Worm (Caenorhabditis elegans): ENCODE results near the gene F46B6.13.

The F46B6.13 gene

ce11 chrV:9799076-9799475 lies at the start of gene F46B6.13:
F46B6.13 (minus strand) TSS chrV:9799176.
- TF ChIP-seq lin-32 (GFP tag; optimal IDR thresholded peaks at IDR 0.05) (no peak), blmp-1 (tag; optimal IDR thresholded peaks at IDR 0.05) (no peak), hlh-1 (tag; optimal IDR thresholded peaks at IDR 0.05) (no peak), flh-1 (GFP tag; optimal IDR thresholded peaks at IDR 0.05) (no peak), M03D4.4 (tag; optimal IDR thresholded peaks at IDR 0.05) (no peak), ztf-11 (tag; optimal IDR thresholded peaks at IDR 0.05) (no peak), mls-2 (tag; optimal IDR thresholded peaks at IDR 0.05) (no peak), lin-13 (tag; optimal IDR thresholded peaks at IDR 0.05) (no peak)

- TF ChIP-seq hlh-1 (tag; optimal IDR thresholded peaks at IDR 0.05) (no peak), mab-5 (tag; optimal IDR thresholded peaks at IDR 0.05) (no peak), ham-2 (GFP tag; optimal IDR thresholded peaks at IDR 0.05) (no peak), drap-1 (GFP tag; optimal IDR thresholded peaks at IDR 0.05) (no peak), flh-1 (GFP tag; optimal IDR thresholded peaks at IDR 0.05) (no peak), M03D4.4 (tag; optimal IDR thresholded peaks at IDR 0.05) (no peak), mep-1 (tag; optimal IDR thresholded peaks at IDR 0.05) (no peak), unc-62 (GFP tag; optimal IDR thresholded peaks at IDR 0.05) (no peak), zip-8 (tag; optimal IDR thresholded peaks at IDR 0.05) (no peak), unc-120 (tag; optimal IDR thresholded peaks at IDR 0.05; ENCODE audit: poor library complexity, severe bottlenecking) (no peak), elt-1 (tag; optimal IDR thresholded peaks at IDR 0.05; ENCODE audit: borderline replicate concordance, insufficient read depth) (no peak)
These were observed 49.6 kb upstream of the F46B6.13 start for ce11 chrV:9848576-9848975.

- TF ChIP-seq elt-1 (tag; optimal IDR thresholded peaks at IDR 0.05; ENCODE audit: borderline replicate concordance, insufficient read depth) (no peak), unc-120 (tag; optimal IDR thresholded peaks at IDR 0.05; ENCODE audit: poor library complexity, severe bottlenecking) (no peak), lin-32 (GFP tag; optimal IDR thresholded peaks at IDR 0.05) (no peak), ham-2 (GFP tag; optimal IDR thresholded peaks at IDR 0.05) (no peak), sptf-1 (tag; optimal IDR thresholded peaks at IDR 0.05) (no peak), mep-1 (tag; optimal IDR thresholded peaks at IDR 0.05) (no peak), mab-5 (tag; optimal IDR thresholded peaks at IDR 0.05) (no peak), bed-3 (GFP tag; optimal IDR thresholded peaks at IDR 0.05) (no peak)
These were observed 44.5 kb upstream of the F46B6.13 start, which contains the start of gene sru-8 for ce11 chrV:9843376-9843916. sru-8 (plus strand) TSS chrV:9843866.

ce11 chrV:9841376-9841775 lies 42.4 kb upstream of the F46B6.13 start, which contains the start of gene sru-36:
sru-36 (plus strand) TSS chrV:9841676.
- TF ChIP-seq cnd-1 (tag; optimal IDR thresholded peaks at IDR 0.05) (no peak), pha-4 (tag; optimal IDR thresholded peaks at IDR 0.05) (no peak), blmp-1 (tag; optimal IDR thresholded peaks at IDR 0.05) (no peak), flh-1 (GFP tag; optimal IDR thresholded peaks at IDR 0.05) (no peak), bed-3 (GFP tag; optimal IDR thresholded peaks at IDR 0.05) (no peak), sem-2 (GFP tag; optimal IDR thresholded peaks at IDR 0.05) (no peak), lin-13 (tag; optimal IDR thresholded peaks at IDR 0.05) (no peak), unc-120 (tag; optimal IDR thresholded peaks at IDR 0.05; ENCODE audit: poor library complexity, severe bottlenecking) (no peak), nhr-12 (tag; optimal IDR thresholded peaks at IDR 0.05) (no peak), unc-39 (tag; optimal IDR thresholded peaks at IDR 0.05) (no peak), nhr-2 (tag; optimal IDR thresholded peaks at IDR 0.05) (no peak), hlh-1 (tag; optimal IDR thresholded peaks at IDR 0.05) (no peak), mab-5 (tag; optimal IDR thresholded peaks at IDR 0.05) (no peak), drap-1 (GFP tag; optimal IDR thresholded peaks at IDR 0.05) (no peak), ham-2 (GFP tag; optimal IDR thresholded peaks at IDR 0.05) (no peak), nhr-28 (tag; optimal IDR thresholded peaks at IDR 0.05) (no peak), lin-32 (GFP tag; optimal IDR thresholded peaks at IDR 0.05) (no peak), nhr-237 (tag; optimal IDR thresholded peaks at IDR 0.05) (no peak)

ce11 chrV:9837679-9838078 lies 38.7 kb upstream of the F46B6.13 start, which contains the start of gene srsx-21:
srsx-21 (plus strand) TSS chrV:9837979.
- TF ChIP-seq mep-1 (tag; optimal IDR thresholded peaks at IDR 0.05) (no peak), ces-1 (GFP tag; optimal IDR thresholded peaks at IDR 0.05) (no peak), ham-2 (GFP tag; optimal IDR thresholded peaks at IDR 0.05) (no peak), nhr-76 (tag; optimal IDR thresholded peaks at IDR 0.05) (no peak), ceh-39 (tag; optimal IDR thresholded peaks at IDR 0.05) (no peak)

- TF ChIP-seq mls-2 (tag; optimal IDR thresholded peaks at IDR 0.05) (no peak), mep-1 (tag; optimal IDR thresholded peaks at IDR 0.05) (no peak), sptf-1 (tag; optimal IDR thresholded peaks at IDR 0.05) (no peak), ceh-39 (tag; optimal IDR thresholded peaks at IDR 0.05) (no peak), elt-3 (tag; optimal IDR thresholded peaks at IDR 0.05) (no peak), drap-1 (GFP tag; optimal IDR thresholded peaks at IDR 0.05) (no peak), ceh-83 (GFP tag; optimal IDR thresholded peaks at IDR 0.05) (no peak), snpc-4 (tag; optimal IDR thresholded peaks at IDR 0.05) (no peak), unc-39 (tag; optimal IDR thresholded peaks at IDR 0.05) (no peak), blmp-1 (tag; optimal IDR thresholded peaks at IDR 0.05) (no peak), nhr-28 (tag; optimal IDR thresholded peaks at IDR 0.05) (no peak)
These were observed 37.0 kb upstream of the F46B6.13 start, which contains the start of gene sru-38 for ce11 chrV:9835945-9836344. sru-38 (minus strand) TSS chrV:9836045.

Data from whole organism, mixed stage, embryonic.